Fruit fly (Drosophila melanogaster): ENCODE data around the gene Ada3.
A peak's percentile ranks its signal among the peaks of the same experiment; 100 is the strongest.

The Ada3 gene

dm6 chrX:18136059-18136458 lies 50.5 kb downstream of the Ada3 start (continued):
- TF ChIP-seq Eip75B (GFP tag; optimal IDR thresholded peaks at IDR 0.05) (no peak), Lpt (GFP tag; optimal IDR thresholded peaks at IDR 0.05) (no peak), Sox14 (GFP tag; optimal IDR thresholded peaks at IDR 0.05) (no peak), CG6276 (GFP tag; optimal IDR thresholded peaks at IDR 0.05) (no peak), Sox15 (GFP tag; optimal IDR thresholded peaks at IDR 0.05) (peak; percentile 25), CG8119 (GFP tag; IDR thresholded peaks at IDR 0.05) (peak; percentile 51; the same call in 2 of the 3 replicates), CG32006 (GFP tag; optimal IDR thresholded peaks at IDR 0.05) (peak; percentile 67), Met (GFP tag; optimal IDR thresholded peaks at IDR 0.05) (peak; percentile 14), Hr39 (GFP tag; optimal IDR thresholded peaks at IDR 0.05) (peak; percentile 61), topi (GFP tag; optimal IDR thresholded peaks at IDR 0.05) (peak; percentile 17), Hr4 (GFP tag; optimal IDR thresholded peaks at IDR 0.05) (peak; percentile 53), CG7368 (GFP tag; optimal IDR thresholded peaks at IDR 0.05) (no peak), CG6163 (GFP tag; IDR thresholded peaks at IDR 0.05) (no peak), CG8319 (GFP tag; optimal IDR thresholded peaks at IDR 0.05) (peak; percentile 5), CG3919 (GFP tag; optimal IDR thresholded peaks at IDR 0.05) (no peak), CG6854 (GFP tag; optimal IDR thresholded peaks at IDR 0.05) (no peak), CG6808 (GFP tag; optimal IDR thresholded peaks at IDR 0.05) (no peak), esn (GFP tag; optimal IDR thresholded peaks at IDR 0.05) (peak; percentile 18), salr (GFP tag; optimal IDR thresholded peaks at IDR 0.05) (peak in 1 of 2 experiments; percentile 0), Blimp-1 (GFP tag; optimal IDR thresholded peaks at IDR 0.05) (no peak), dac (GFP tag; optimal IDR thresholded peaks at IDR 0.05) (no peak), CG8632 (GFP tag; optimal IDR thresholded peaks at IDR 0.05) (no peak), net (GFP tag; optimal IDR thresholded peaks at IDR 0.05) (no peak), CG1621 (tag; optimal IDR thresholded peaks at IDR 0.05) (no peak), spab (GFP tag; optimal IDR thresholded peaks at IDR 0.05) (no peak), acj6 (GFP tag; optimal IDR thresholded peaks at IDR 0.05) (peak; percentile 25), CG10669 (GFP tag; optimal IDR thresholded peaks at IDR 0.05) (no peak), CG11294 (GFP tag; IDR thresholded peaks at IDR 0.05) (no peak; the same call in 1 of the 2 replicates), CG11762 (GFP tag; optimal IDR thresholded peaks at IDR 0.05; ENCODE audit: insufficient read depth) (no peak), CG15336 (GFP tag; IDR thresholded peaks at IDR 0.05) (peak; percentile 65), achi (GFP tag; optimal IDR thresholded peaks at IDR 0.05) (peak; percentile 48), CG3032 (tag; optimal IDR thresholded peaks at IDR 0.05) (no peak), Ets96B (tag; optimal IDR thresholded peaks at IDR 0.05) (no peak)

DNA sequence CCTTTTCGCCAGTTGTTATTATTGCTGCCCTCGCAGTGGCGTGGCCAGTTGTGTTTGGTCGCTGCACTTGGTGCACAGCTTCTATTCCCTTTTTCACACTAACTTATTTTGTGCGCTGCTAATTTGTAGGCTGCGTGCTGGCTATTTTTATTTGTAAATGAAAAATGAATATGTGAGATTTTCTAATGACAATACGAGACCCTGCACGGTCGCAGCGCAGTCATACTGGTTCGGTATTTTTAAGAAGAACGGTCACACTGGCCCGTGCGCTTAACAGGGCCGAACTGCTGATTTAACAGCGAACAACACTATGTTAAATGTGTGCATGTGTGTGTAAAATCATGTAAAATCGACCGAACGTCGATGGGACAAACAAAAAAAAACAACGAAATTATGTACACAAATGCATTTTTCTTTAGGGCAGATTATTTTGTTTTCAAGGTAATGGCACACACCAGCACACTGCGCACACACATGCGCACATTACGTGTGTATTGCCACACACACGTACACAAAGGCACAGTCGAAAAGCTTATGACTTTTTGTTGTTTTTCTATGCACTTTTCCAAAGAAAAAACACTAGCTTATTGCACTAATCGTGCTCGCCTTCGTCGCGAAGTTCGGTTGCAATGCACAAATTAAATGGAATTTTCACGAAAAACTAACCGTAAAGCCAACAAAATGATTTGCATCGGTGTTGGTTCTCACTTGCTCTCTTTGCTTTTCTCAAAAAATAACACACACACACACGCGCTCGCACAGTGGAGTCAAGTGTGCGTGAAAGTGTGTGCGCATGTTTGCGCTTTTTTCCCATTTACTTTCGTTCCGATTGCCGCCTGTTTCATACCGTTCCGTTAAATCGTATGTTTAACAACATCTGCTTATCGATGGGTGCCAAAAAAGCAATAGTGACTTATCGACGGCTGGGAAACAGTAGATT lies 51.6 kb downstream of the Ada3 start, which contains the start of gene ari-1:
Gene ari-1 (minus strand): TSS at position 875 of the 940 bp plus-strand sequence.
- TF ChIP-seq CG4318 (GFP tag; optimal IDR thresholded peaks at IDR 0.05) (no peak), Sox14 (GFP tag; optimal IDR thresholded peaks at IDR 0.05) (no peak), eg (GFP tag; IDR thresholded peaks at IDR 0.05) (no peak), dac (GFP tag; optimal IDR thresholded peaks at IDR 0.05) (peak; percentile 12), OdsH (GFP tag; optimal IDR thresholded peaks at IDR 0.05) (no peak), cyc (GFP tag; optimal IDR thresholded peaks at IDR 0.05) (no peak), CG3919 (GFP tag; optimal IDR thresholded peaks at IDR 0.05) (no peak), CG6792 (GFP tag; optimal IDR thresholded peaks at IDR 0.05) (no peak), Gug (GFP tag; IDR thresholded peaks at IDR 0.05) (no peak), ss (GFP tag; optimal IDR thresholded peaks at IDR 0.05) (peak in 1 of 2 experiments; percentile 33), CG10631 (GFP tag; optimal IDR thresholded peaks at IDR 0.05) (no peak), fkh (GFP tag; optimal IDR thresholded peaks at IDR 0.05) (peak; percentile 47), vri (GFP tag; optimal IDR thresholded peaks at IDR 0.05) (peak; percentile 13), Blimp-1 (GFP tag; optimal IDR thresholded peaks at IDR 0.05) (no peak), CG9139 (GFP tag; optimal IDR thresholded peaks at IDR 0.05) (no peak), Eip78C (GFP tag) (peak; percentile 67), CG34406 (GFP tag; optimal IDR thresholded peaks at IDR 0.05) (no peak), CG16779 (tag; optimal IDR thresholded peaks at IDR 0.05) (no peak), CG15336 (GFP tag; IDR thresholded peaks at IDR 0.05) (0 out of 2 replicates have a peak, but pooled peaks have one; percentile 22), CG6276 (GFP tag; optimal IDR thresholded peaks at IDR 0.05) (peak; percentile 22), dsx (GFP tag; optimal IDR thresholded peaks at IDR 0.05; ENCODE audit: poor library complexity, severe bottlenecking) (no peak), fd85E (GFP tag; optimal IDR thresholded peaks at IDR 0.05) (no peak), CG8632 (GFP tag; optimal IDR thresholded peaks at IDR 0.05) (no peak), salr (GFP tag; optimal IDR thresholded peaks at IDR 0.05) (no peak), Sox15 (GFP tag; optimal IDR thresholded peaks at IDR 0.05) (no peak)

All from whole organism, prepupa.